Fruit fly (Drosophila melanogaster) whole organism, embryonic: ENCODE measurements around the gene CG9667.
A peak's percentile ranks its signal among the peaks of the same experiment; 100 is the strongest.

ENCODE experiments used
- ATbp ChIP-seq: fragments of 200-800 bp; sonication (Bioruptor generic); optimal IDR thresholded peaks from 2 replicates; lab custom pipeline; 2017; ENCODE audit warnings: missing biosample characterization, mild to moderate bottlenecking, missing genetic modification characterization, missing genetic modification reagents
- CG10209 ChIP-seq: fragments of 200-800 bp; sonication (Bioruptor generic); optimal IDR thresholded peaks from 3 replicates; lab custom pipeline; 2017; ENCODE audit warnings: missing biosample characterization, mild to moderate bottlenecking, missing genetic modification characterization, missing genetic modification reagents
- CG10654 ChIP-seq: fragments of 200-800 bp; sonication (Bioruptor generic); optimal IDR thresholded peaks from 2 replicates; lab custom pipeline; 2016; ENCODE audit warnings: missing biosample characterization, missing genetic modification characterization
- CG12942 ChIP-seq: fragments of 200-800 bp; sonication (Bioruptor generic); optimal IDR thresholded peaks from 3 replicates; lab custom pipeline; 2016; ENCODE audit warnings: missing biosample characterization, missing genetic modification characterization
- CG14860 ChIP-seq: fragments of 200-800 bp; sonication (Bioruptor generic); IDR thresholded peaks from 3 replicates; pipeline ENCODE4 v1.3.6; 2022; ENCODE audit warnings: missing biosample characterization, missing genetic modification characterization; ENCODE audit not compliant: partially characterized antibody
- CG14965 ChIP-seq: fragments of 200-800 bp; sonication (Bioruptor generic); optimal IDR thresholded peaks from 2 replicates; lab custom pipeline; 2016; ENCODE audit warnings: missing biosample characterization, missing genetic modification characterization, borderline replicate concordance
- CG16779 ChIP-seq: fragments of 200-800 bp; sonication (Bioruptor generic); IDR thresholded peaks from 2 replicates; pipeline ENCODE4 v1.3.6; 2022; ENCODE audit warnings: missing biosample characterization, missing genetic modification characterization
- CG16813 ChIP-seq: fragments of 200-800 bp; sonication (Bioruptor generic); IDR thresholded peaks from 3 replicates; pipeline ENCODE4 v1.3.6; 2022; ENCODE audit warnings: missing biosample characterization, missing genetic modification characterization; ENCODE audit not compliant: partially characterized antibody
- CG17568 ChIP-seq: fragments of 200-800 bp; sonication (Bioruptor generic); optimal IDR thresholded peaks from 2 replicates; lab custom pipeline; 2018; ENCODE audit warnings: missing biosample characterization, mild to moderate bottlenecking, missing genetic modification characterization, moderate library complexity
- CG17829 ChIP-seq: fragments of 200-800 bp; optimal IDR thresholded peaks from 2 replicates; lab custom pipeline; 2019; ENCODE audit warnings: missing biosample characterization, mild to moderate bottlenecking, missing genetic modification characterization, moderate library complexity
- CG17912 ChIP-seq: fragments of 200-800 bp; sonication (Bioruptor generic); optimal IDR thresholded peaks from 2 replicates; lab custom pipeline; 2018; ENCODE audit warnings: missing biosample characterization, mild to moderate bottlenecking, missing genetic modification characterization
- CG18599 ChIP-seq: fragments of 200-800 bp; sonication (Bioruptor generic); optimal IDR thresholded peaks from 3 replicates; lab custom pipeline; 2017; ENCODE audit warnings: missing biosample characterization, missing genetic modification characterization, mild to moderate bottlenecking, moderate library complexity, missing genetic modification reagents
- CG2116 ChIP-seq: fragments of 200-800 bp; sonication (Bioruptor generic); optimal IDR thresholded peaks from 3 replicates; lab custom pipeline; 2018; ENCODE audit warnings: missing biosample characterization, mild to moderate bottlenecking, missing genetic modification characterization
- CG2712 ChIP-seq: fragments of 200-800 bp; optimal IDR thresholded peaks from 3 replicates; lab custom pipeline; 2019; ENCODE audit warnings: missing biosample characterization, mild to moderate bottlenecking, missing genetic modification characterization, moderate library complexity
- CG34376 ChIP-seq: fragments of 200-800 bp; sonication (Bioruptor generic); optimal IDR thresholded peaks from 2 replicates; lab custom pipeline; 2018; ENCODE audit warnings: missing biosample characterization, mild to moderate bottlenecking, missing genetic modification characterization
- CG42726 ChIP-seq: fragments of 200-800 bp; sonication (Bioruptor generic); IDR thresholded peaks from 2 replicates; pipeline ENCODE4 v1.3.6; 2022; ENCODE audit warnings: missing biosample characterization, missing genetic modification characterization; ENCODE audit not compliant: partially characterized antibody
- CG43689 ChIP-seq: fragments of 200-800 bp; sonication (Bioruptor generic); IDR thresholded peaks from 2 replicates; pipeline ENCODE4 v1.3.6; 2022; ENCODE audit warnings: missing biosample characterization, missing genetic modification characterization
- CG6175 ChIP-seq: fragments of 200-800 bp; sonication (Bioruptor generic); IDR thresholded peaks from 3 replicates; pipeline ENCODE4 v1.3.6; 2022; ENCODE audit warnings: missing biosample characterization, missing genetic modification characterization
- CG7271 ChIP-seq: fragments of 200-800 bp; sonication (Bioruptor generic); optimal IDR thresholded peaks from 2 replicates; lab custom pipeline; 2018; ENCODE audit warnings: missing biosample characterization, mild to moderate bottlenecking, missing genetic modification characterization, moderate library complexity
- CG8478 ChIP-seq: fragments of >200 bp; optimal IDR thresholded peaks from 2 replicates; lab custom pipeline; 2018
- CG8944 ChIP-seq: fragments of 200-800 bp; sonication (Bioruptor generic); optimal IDR thresholded peaks from 3 replicates; lab custom pipeline; 2016; ENCODE audit warnings: missing biosample characterization, missing genetic modification characterization
- CG9215 ChIP-seq: fragments of 200-800 bp; sonication (Bioruptor generic); IDR thresholded peaks from 2 replicates; pipeline ENCODE4 v1.3.6; 2022; ENCODE audit warnings: missing biosample characterization, missing genetic modification characterization
- Dad ChIP-seq: fragments of 200-800 bp; sonication (Bioruptor generic); optimal IDR thresholded peaks from 3 replicates; lab custom pipeline; 2016; ENCODE audit warnings: missing biosample characterization, missing genetic modification characterization
- Hr39 ChIP-seq: fragments of >200 bp; optimal IDR thresholded peaks from 2 replicates; lab custom pipeline; 2017
- Hr51 ChIP-seq, 2 experiments: fragments of 200-800 bp; sonication (Bioruptor generic); optimal IDR thresholded peaks; 2 replicates in 1 of 2; 3 replicates in 1 of 2; lab custom pipeline; 2016 to 2018; ENCODE audit warnings: missing biosample characterization in 2 of 2, missing genetic modification characterization in 2 of 2, mild to moderate bottlenecking in 1 of 2, moderate library complexity in 1 of 2
- MBD-R2 ChIP-seq: fragments of 200-800 bp; sonication (Bioruptor generic); IDR thresholded peaks from 2 replicates; pipeline ENCODE4 v1.3.6; 2022; ENCODE audit warnings: missing biosample characterization, missing genetic modification characterization
- Neu2 ChIP-seq: fragments of 200-800 bp; sonication (Bioruptor generic); optimal IDR thresholded peaks from 3 replicates; lab custom pipeline; 2016; ENCODE audit warnings: missing biosample characterization, missing genetic modification characterization, borderline replicate concordance
- Nf-YC ChIP-seq: fragments of 200-800 bp; optimal IDR thresholded peaks from 3 replicates; lab custom pipeline; 2019; ENCODE audit warnings: missing biosample characterization, mild to moderate bottlenecking, missing genetic modification characterization, moderate library complexity
- Optix ChIP-seq: fragments of 200-800 bp; sonication (Bioruptor generic); IDR thresholded peaks from 3 replicates; pipeline ENCODE4 v1.3.6; 2022; ENCODE audit warnings: missing biosample characterization, missing genetic modification characterization
- PHDP ChIP-seq: fragments of 200-800 bp; sonication (Bioruptor generic); optimal IDR thresholded peaks from 3 replicates; lab custom pipeline; 2018; ENCODE audit warnings: missing biosample characterization, mild to moderate bottlenecking, missing genetic modification characterization, moderate library complexity
- Ssrp ChIP-seq: fragments of 200-800 bp; sonication (Bioruptor generic); optimal IDR thresholded peaks from 2 replicates; lab custom pipeline; 2018; ENCODE audit warnings: missing biosample characterization, mild to moderate bottlenecking, missing genetic modification characterization, moderate library complexity
- Tbp ChIP-seq: fragments of >200 bp; optimal IDR thresholded peaks from 2 replicates; lab custom pipeline; 2018; ENCODE audit warnings: missing biosample characterization, missing genetic modification characterization
- ab ChIP-seq: fragments of 200-800 bp; sonication (Bioruptor generic); optimal IDR thresholded peaks from 2 replicates; lab custom pipeline; 2016; ENCODE audit warnings: missing biosample characterization, missing genetic modification characterization
- chinmo ChIP-seq: fragments of 200-800 bp; sonication (Bioruptor generic); IDR thresholded peaks from 4 replicates; pipeline ENCODE4 v1.3.6; 2022; ENCODE audit warnings: missing biosample characterization, missing genetic modification characterization; ENCODE audit not compliant: partially characterized antibody
- chm ChIP-seq: fragments of 200-800 bp; sonication (Bioruptor generic); IDR thresholded peaks from 2 replicates; pipeline ENCODE4 v1.3.6; 2022; ENCODE audit warnings: missing biosample characterization, missing genetic modification characterization
- ci ChIP-seq: fragments of 200-800 bp; sonication (Bioruptor generic); IDR thresholded peaks from 3 replicates; pipeline ENCODE4 v1.3.6; 2022; ENCODE audit warnings: missing biosample characterization, missing genetic modification characterization
- disco-r ChIP-seq: fragments of 200-800 bp; sonication (Bioruptor generic); optimal IDR thresholded peaks from 2 replicates; lab custom pipeline; 2016; ENCODE audit warnings: missing biosample characterization, missing genetic modification characterization
- dmrt99B ChIP-seq: fragments of 200-800 bp; sonication (Bioruptor generic); optimal IDR thresholded peaks from 2 replicates; lab custom pipeline; 2018; ENCODE audit warnings: missing biosample characterization, mild to moderate bottlenecking, missing genetic modification characterization, moderate library complexity
- eyg ChIP-seq: fragments of 200-800 bp; sonication (Bioruptor generic); optimal IDR thresholded peaks from 3 replicates; lab custom pipeline; 2016; ENCODE audit warnings: missing biosample characterization, missing genetic modification characterization
- fd64A ChIP-seq: fragments of 200-800 bp; sonication (Bioruptor generic); optimal IDR thresholded peaks from 3 replicates; lab custom pipeline; 2018; ENCODE audit warnings: missing biosample characterization, mild to moderate bottlenecking, missing genetic modification characterization
- ham ChIP-seq: fragments of 200-800 bp; sonication (Bioruptor generic); IDR thresholded peaks from 2 replicates; pipeline ENCODE4 v1.3.6; 2022; ENCODE audit warnings: missing biosample characterization, missing genetic modification characterization
- jumu ChIP-seq: fragments of 200-800 bp; sonication (Bioruptor generic); optimal IDR thresholded peaks from 3 replicates; lab custom pipeline; 2016; ENCODE audit warnings: missing biosample characterization, missing genetic modification characterization
- lilli ChIP-seq: fragments of 200-800 bp; sonication (Bioruptor generic); optimal IDR thresholded peaks from 3 replicates; lab custom pipeline; 2016; ENCODE audit warnings: missing biosample characterization, missing genetic modification characterization
- pfk ChIP-seq: fragments of 200-800 bp; sonication (Bioruptor generic); optimal IDR thresholded peaks from 2 replicates; lab custom pipeline; 2018; ENCODE audit warnings: missing biosample characterization, mild to moderate bottlenecking, missing genetic modification characterization, moderate library complexity
- pros ChIP-seq: fragments of 200-800 bp; sonication (Bioruptor generic); optimal IDR thresholded peaks from 3 replicates; lab custom pipeline; 2019; ENCODE audit warnings: missing biosample characterization, mild to moderate bottlenecking, missing genetic modification characterization, moderate library complexity
- shn ChIP-seq: fragments of 200-800 bp; sonication (Bioruptor generic); optimal IDR thresholded peaks from 3 replicates; lab custom pipeline; 2016; ENCODE audit warnings: missing biosample characterization, missing genetic modification characterization
- sug ChIP-seq: fragments of 200-800 bp; optimal IDR thresholded peaks from 2 replicates; lab custom pipeline; 2019; ENCODE audit warnings: missing biosample characterization, mild to moderate bottlenecking, missing genetic modification characterization, moderate library complexity
- trh ChIP-seq: fragments of 200-800 bp; sonication (Bioruptor generic); optimal IDR thresholded peaks from 2 replicates; lab custom pipeline; 2016; ENCODE audit warnings: missing biosample characterization, missing genetic modification characterization
- vfl ChIP-seq: fragments of 200-800 bp; sonication (Bioruptor generic); optimal IDR thresholded peaks from 2 replicates; lab custom pipeline; 2016; ENCODE audit warnings: missing biosample characterization, missing genetic modification characterization

Gene CG9667

dm6 chr3R:8122198-8122970 lies 3.8 kb downstream of the CG9667 start, which contains the start of gene CG7878 (continued):
- no peak for TF ChIP-seq CG7271 (tag; lab: Kevin White, UChicago)
- TF ChIP-seq Ssrp, result peak; percentile 34
- peak; percentile 39 for TF ChIP-seq Dad
- TF ChIP-seq CG42726 (GFP tag; lab: Robert Waterston, UW), result peak; percentile 62; the same call in 1 of the 2 replicates
- TF ChIP-seq CG8478 (lab: Kevin White, UChicago), result no peak
- peak; percentile 68; the same call in 1 of the 4 replicates for TF ChIP-seq chinmo (GFP tag; lab: Robert Waterston, UW)
- TF ChIP-seq CG18599, result peak; percentile 54
- peak; percentile 39 for TF ChIP-seq CG9215 (GFP tag; lab: Robert Waterston, UW)
- no peak for TF ChIP-seq CG16779
- TF ChIP-seq Tbp (GFP tag; lab: Kevin White, UChicago), result no peak
- TF ChIP-seq Nf-YC, result peak; percentile 64
- TF ChIP-seq CG17912, result peak; percentile 28
- TF ChIP-seq ab (GFP tag; lab: Kevin White, UChicago), result no peak
- peak; percentile 49 for TF ChIP-seq jumu (GFP tag; lab: Kevin White, UChicago)
- no peak for TF ChIP-seq shn (GFP tag; lab: Kevin White, UChicago)
- TF ChIP-seq CG17568, result no peak
- TF ChIP-seq Hr51 (GFP tag; optimal IDR thresholded peaks at IDR 0.05; lab: Kevin White, UChicago), result peak; percentile 40 to 49
- TF ChIP-seq CG10654 (GFP tag; lab: Kevin White, UChicago), result peak; percentile 31
- TF ChIP-seq PHDP (tag; lab: Kevin White, UChicago), result peak; percentile 26
- TF ChIP-seq trh (GFP tag; lab: Kevin White, UChicago), result no peak
- TF ChIP-seq CG2116, result peak; percentile 96
- peak; percentile 76 for TF ChIP-seq CG16813
- no peak for TF ChIP-seq CG6175 (GFP tag; lab: Robert Waterston, UW)
- TF ChIP-seq Neu2 (GFP tag; lab: Kevin White, UChicago), result no peak
- peak; percentile 49 for TF ChIP-seq CG34376 (GFP tag; lab: Kevin White, UChicago)
- TF ChIP-seq ATbp (GFP tag; lab: Kevin White, UChicago), result no peak
- TF ChIP-seq ci (GFP tag; lab: Robert Waterston, UW), result peak; percentile 59; the same call in 2 of the 3 replicates
- peak; percentile 55 for TF ChIP-seq CG2712
- TF ChIP-seq CG10209 (GFP tag; lab: Kevin White, UChicago), result peak; percentile 18
- TF ChIP-seq disco-r (GFP tag; lab: Kevin White, UChicago), result no peak
- TF ChIP-seq vfl (GFP tag; lab: Kevin White, UChicago), result peak; percentile 31
- TF ChIP-seq dmrt99B (tag; lab: Kevin White, UChicago), result peak; percentile 29
- TF ChIP-seq Optix (GFP tag; lab: Robert Waterston, UW), result no peak
- TF ChIP-seq CG17829, result peak; percentile 58
- TF ChIP-seq CG8944 (GFP tag; lab: Kevin White, UChicago), result peak; percentile 51
- TF ChIP-seq CG14860 (GFP tag; lab: Robert Waterston, UW), result peak; percentile 61
- TF ChIP-seq fd64A (GFP tag; lab: Kevin White, UChicago), result no peak
- TF ChIP-seq sug (tag; lab: Kevin White, UChicago), result peak; percentile 64
- TF ChIP-seq lilli, result peak; percentile 81
- no peak for TF ChIP-seq pros (GFP tag; lab: Kevin White, UChicago)
- TF ChIP-seq CG14965, result no peak
- no peak for TF ChIP-seq CG43689 (GFP tag; lab: Robert Waterston, UW)
- peak; percentile 61 for TF ChIP-seq MBD-R2 (GFP tag; lab: Robert Waterston, UW)
- TF ChIP-seq chm, result no peak
- TF ChIP-seq ham (GFP tag; lab: Robert Waterston, UW), result 0 out of 2 replicates have a peak, but pooled peaks have one; percentile 32
- TF ChIP-seq pfk, result no peak
- TF ChIP-seq Hr39 (lab: Kevin White, UChicago), result no peak
- TF ChIP-seq eyg (GFP tag; lab: Kevin White, UChicago), result no peak
- no peak for TF ChIP-seq CG12942 (GFP tag; lab: Kevin White, UChicago)
